Fruit fly (Drosophila melanogaster): ENCODE measurements around the gene Nrt.

Gene Nrt

dm6 chr3L:16768001-16768652, 2.3 kb downstream of the Nrt start (continued):
- TF ChIP-seq CG18764 (GFP tag; optimal IDR thresholded peaks at IDR 0.05) (no peak), CG13624 (GFP tag; optimal IDR thresholded peaks at IDR 0.05) (peak; percentile 6), CG4820 (GFP tag; optimal IDR thresholded peaks at IDR 0.05) (peak; percentile 25), CG2889 (GFP tag; IDR thresholded peaks at IDR 0.05) (no peak), CG4404 (GFP tag; IDR thresholded peaks at IDR 0.05) (peak; percentile 79), CG10462 (GFP tag; optimal IDR thresholded peaks at IDR 0.05) (no peak), C15 (GFP tag; IDR thresholded peaks at IDR 0.05) (no peak), Mrtf (GFP tag; IDR thresholded peaks at IDR 0.05) (0 out of 3 replicates have a peak, but pooled peaks have one; percentile 43), CG17612 (GFP tag; IDR thresholded peaks at IDR 0.05) (no peak), Dbx (GFP tag; IDR thresholded peaks at IDR 0.05) (no peak), pb (GFP tag; optimal IDR thresholded peaks at IDR 0.05) (no peak), org-1 (GFP tag; optimal IDR thresholded peaks at IDR 0.05) (peak; percentile 34), CG18262 (tag; optimal IDR thresholded peaks at IDR 0.05) (peak; percentile 66), dysf (GFP tag; IDR thresholded peaks at IDR 0.05) (0 out of 3 replicates have a peak, but pooled peaks have one; percentile 9), CG14441 (GFP tag; IDR thresholded peaks at IDR 0.05) (0 out of 2 replicates have a peak, but pooled peaks have one; percentile 44), CG16813 (GFP tag; IDR thresholded peaks at IDR 0.05; ENCODE audit: partially characterized antibody) (peak; percentile 57; the same call in 2 of the 3 replicates), ap (GFP tag; IDR thresholded peaks at IDR 0.05) (0 out of 2 replicates have a peak, but pooled peaks have one; percentile 24), CG2116 (GFP tag; optimal IDR thresholded peaks at IDR 0.05) (no peak), hth (optimal IDR thresholded peaks at IDR 0.05) (peak; percentile 84), CG10366 (GFP tag; IDR thresholded peaks at IDR 0.05) (peak; percentile 20; the same call in 1 of the 2 replicates), cad (GFP tag; optimal IDR thresholded peaks at IDR 0.05) (peak; percentile 64), rib (GFP tag; IDR thresholded peaks at IDR 0.05) (0 out of 2 replicates have a peak, but pooled peaks have one; percentile 24), pros (GFP tag; optimal IDR thresholded peaks at IDR 0.05) (peak; percentile 88), Gug (GFP tag; IDR thresholded peaks at IDR 0.05) (peak; percentile 32; the same call in 1 of the 4 replicates), salm (tag; optimal IDR thresholded peaks at IDR 0.05) (no peak), Rx (GFP tag; IDR thresholded peaks at IDR 0.05) (0 out of 2 replicates have a peak, but pooled peaks have one; percentile 22), CG15479 (GFP tag; optimal IDR thresholded peaks at IDR 0.05) (peak; percentile 60), CG7786 (GFP tag; optimal IDR thresholded peaks at IDR 0.05) (no peak), Max (GFP tag; optimal IDR thresholded peaks at IDR 0.05) (peak; percentile 2), zen (tag; optimal IDR thresholded peaks at IDR 0.05) (peak; percentile 74), slbo (GFP tag; IDR thresholded peaks at IDR 0.05) (peak; percentile 9; the same call in 1 of the 2 replicates), CG33557 (GFP tag; optimal IDR thresholded peaks at IDR 0.05) (no peak), CG11696 (GFP tag; IDR thresholded peaks at IDR 0.05) (0 out of 2 replicates have a peak, but pooled peaks have one; percentile 21), B-H1 (GFP tag; IDR thresholded peaks at IDR 0.05) (peak; percentile 35; the same call in 2 of the 3 replicates), CG11504 (tag; optimal IDR thresholded peaks at IDR 0.05) (peak; percentile 34), CG11695 (GFP tag; IDR thresholded peaks at IDR 0.05) (0 out of 3 replicates have a peak, but pooled peaks have one; percentile 18), bsh (GFP tag; optimal IDR thresholded peaks at IDR 0.05) (peak in 1 of 2 experiments; percentile 46), CG13775 (GFP tag; optimal IDR thresholded peaks at IDR 0.05) (peak; percentile 15), knrl (GFP tag; IDR thresholded peaks at IDR 0.05; ENCODE audit: partially characterized antibody) (0 out of 3 replicates have a peak, but pooled peaks have one; percentile 28), CG17328 (GFP tag; IDR thresholded peaks at IDR 0.05) (peak; percentile 54), chm (GFP tag; IDR thresholded peaks at IDR 0.05) (peak; percentile 51; the same call in 1 of the 2 replicates), CG10654 (GFP tag; optimal IDR thresholded peaks at IDR 0.05) (peak; percentile 26), Lpt (GFP tag; optimal IDR thresholded peaks at IDR 0.05) (no peak), CG11085 (GFP tag; IDR thresholded peaks at IDR 0.05) (no peak), CG12769 (tag; optimal IDR thresholded peaks at IDR 0.05) (peak; percentile 48), CG13424 (tag; optimal IDR thresholded peaks at IDR 0.05) (peak; percentile 4), Abd-B (GFP tag; optimal IDR thresholded peaks at IDR 0.05) (peak; percentile 22), E2f2 (GFP tag; IDR thresholded peaks at IDR 0.05) (peak; percentile 27; the same call in 1 of the 2 replicates), CG12659 (GFP tag; optimal IDR thresholded peaks at IDR 0.05) (no peak)

Measured in whole organism, embryonic.